Fruit fly (Drosophila melanogaster): Measurements from ENCODE around the gene Ir62a.
A peak's percentile ranks its signal among the peaks of the same experiment; 100 is the strongest.

Ir62a gene

dm6 chr3L:1488592-1489183, 42.4 kb downstream of the Ir62a start:
- peak; percentile 22; the same call in 1 of the 2 replicates for TF ChIP-seq sna (GFP tag; IDR thresholded peaks at IDR 0.05; ENCODE audit: partially characterized antibody)
- TF ChIP-seq al (GFP tag; IDR thresholded peaks at IDR 0.05), result no peak
- no peak for TF ChIP-seq gsb (GFP tag; IDR thresholded peaks at IDR 0.05)
- TF ChIP-seq CG7987 (GFP tag; optimal IDR thresholded peaks at IDR 0.05), result no peak
- no peak for TF ChIP-seq Xrp1 (GFP tag; IDR thresholded peaks at IDR 0.05)
- TF ChIP-seq CG17328 (GFP tag; IDR thresholded peaks at IDR 0.05), result no peak
- no peak for TF ChIP-seq lab (GFP tag; optimal IDR thresholded peaks at IDR 0.05)
- no peak for TF ChIP-seq CG17802 (tag; optimal IDR thresholded peaks at IDR 0.05)
- TF ChIP-seq Spps (tag; optimal IDR thresholded peaks at IDR 0.05), result no peak
- TF ChIP-seq CG16813 (GFP tag; IDR thresholded peaks at IDR 0.05; ENCODE audit: partially characterized antibody), result peak; percentile 63
- peak; percentile 84 for TF ChIP-seq CG6791 (GFP tag; IDR thresholded peaks at IDR 0.05; ENCODE audit: partially characterized antibody)
- TF ChIP-seq pnt (GFP tag; optimal IDR thresholded peaks at IDR 0.05), result no peak
- no peak for TF ChIP-seq CG33213 (GFP tag; optimal IDR thresholded peaks at IDR 0.05)
- TF ChIP-seq oc (tag; optimal IDR thresholded peaks at IDR 0.05), result no peak
- TF ChIP-seq MBD-R2 (GFP tag; IDR thresholded peaks at IDR 0.05), result no peak
- peak; percentile 81 for TF ChIP-seq CG2199 (GFP tag; IDR thresholded peaks at IDR 0.05)
- TF ChIP-seq Dip3 (GFP tag; optimal IDR thresholded peaks at IDR 0.05), result no peak
- no peak for TF ChIP-seq zfh1 (GFP tag; IDR thresholded peaks at IDR 0.05)
- no peak for TF ChIP-seq jigr1 (GFP tag; IDR thresholded peaks at IDR 0.05)
- TF ChIP-seq disco-r (GFP tag; optimal IDR thresholded peaks at IDR 0.05), result no peak
- TF ChIP-seq Optix (GFP tag; IDR thresholded peaks at IDR 0.05), result no peak
- no peak for TF ChIP-seq Lpt (GFP tag; optimal IDR thresholded peaks at IDR 0.05)
- TF ChIP-seq zen2 (GFP tag; IDR thresholded peaks at IDR 0.05; ENCODE audit: partially characterized antibody), result peak; percentile 56; the same call in 2 of the 3 replicates
- no peak for TF ChIP-seq Pdp1 (GFP tag; optimal IDR thresholded peaks at IDR 0.05)
- no peak for TF ChIP-seq dysf (GFP tag; IDR thresholded peaks at IDR 0.05)
- TF ChIP-seq CTCF (GFP tag; optimal IDR thresholded peaks at IDR 0.05), result peak; percentile 92
- no peak for TF ChIP-seq H2.0 (GFP tag; IDR thresholded peaks at IDR 0.05)
- TF ChIP-seq CG2889 (GFP tag; IDR thresholded peaks at IDR 0.05), result no peak
- peak; percentile 85 for TF ChIP-seq CG42726 (GFP tag; IDR thresholded peaks at IDR 0.05; ENCODE audit: partially characterized antibody)
- TF ChIP-seq zen (tag; optimal IDR thresholded peaks at IDR 0.05), result no peak
- no peak for TF ChIP-seq Dp (GFP tag; optimal IDR thresholded peaks at IDR 0.05)
- TF ChIP-seq CoRest (tag; optimal IDR thresholded peaks at IDR 0.05), result no peak
- TF ChIP-seq sc (optimal IDR thresholded peaks at IDR 0.05), result no peak
- no peak for TF ChIP-seq sc (GFP tag; optimal IDR thresholded peaks at IDR 0.05)
- TF ChIP-seq ap (GFP tag; IDR thresholded peaks at IDR 0.05), result no peak
- TF ChIP-seq salm (tag; optimal IDR thresholded peaks at IDR 0.05), result no peak
- peak in 1 of 3 experiments; percentile 37 for TF ChIP-seq Stat92E (GFP tag; optimal IDR thresholded peaks at IDR 0.05)
- no peak for TF ChIP-seq CHES-1-like (GFP tag; optimal IDR thresholded peaks at IDR 0.05)
- 0 out of 2 replicates have a peak, but pooled peaks have one; percentile 35 for TF ChIP-seq chm (GFP tag; IDR thresholded peaks at IDR 0.05)
- no peak for TF ChIP-seq prd (optimal IDR thresholded peaks at IDR 0.05)
- no peak for TF ChIP-seq prd (GFP tag; IDR thresholded peaks at IDR 0.05)
- no peak for TF ChIP-seq stc (GFP tag; IDR thresholded peaks at IDR 0.05)
- TF ChIP-seq CG6175 (GFP tag; IDR thresholded peaks at IDR 0.05), result no peak
- TF ChIP-seq repo (GFP tag; optimal IDR thresholded peaks at IDR 0.05), result no peak
- TF ChIP-seq CG13894 (tag; optimal IDR thresholded peaks at IDR 0.05), result peak; percentile 45
- TF ChIP-seq CG7372 (GFP tag; IDR thresholded peaks at IDR 0.05), result no peak
- peak; percentile 70 for TF ChIP-seq tna (GFP tag; IDR thresholded peaks at IDR 0.05; ENCODE audit: partially characterized antibody)
- peak; percentile 83 for TF ChIP-seq Bgb (GFP tag; IDR thresholded peaks at IDR 0.05; ENCODE audit: partially characterized antibody)
- no peak; the same call in 2 of the 3 replicates for TF ChIP-seq B-H1 (GFP tag; IDR thresholded peaks at IDR 0.05)
- TF ChIP-seq CG12769 (tag; optimal IDR thresholded peaks at IDR 0.05), result no peak
- 0 out of 2 replicates have a peak, but pooled peaks have one; percentile 23 for TF ChIP-seq Nf-YA (GFP tag; IDR thresholded peaks at IDR 0.05)
